Fruit fly (Drosophila melanogaster): ENCODE results near the gene CG3982.

Gene CG3982

dm6 chr3L:9441907-9442479 lies 24.8 kb upstream of the CG3982 start, which contains the start of the genes Bet3 and Nf-YA (continued):
- TF ChIP-seq CG17829 (tag; optimal IDR thresholded peaks at IDR 0.05) (peak; percentile 52), CG15479 (GFP tag; optimal IDR thresholded peaks at IDR 0.05) (no peak), Dp (GFP tag; optimal IDR thresholded peaks at IDR 0.05) (peak; percentile 46), CG2889 (GFP tag; IDR thresholded peaks at IDR 0.05) (no peak), CG4404 (GFP tag; IDR thresholded peaks at IDR 0.05) (no peak), CG31365 (tag; optimal IDR thresholded peaks at IDR 0.05) (no peak), Tbp (GFP tag; optimal IDR thresholded peaks at IDR 0.05) (no peak), lov (optimal IDR thresholded peaks at IDR 0.05) (no peak), lov (GFP tag; IDR thresholded peaks at IDR 0.05) (0 out of 3 replicates have a peak, but pooled peaks have one; percentile 24), usp (GFP tag; optimal IDR thresholded peaks at IDR 0.05) (no peak), Pdp1 (GFP tag; optimal IDR thresholded peaks at IDR 0.05) (peak; percentile 39 to 51), onecut (GFP tag; IDR thresholded peaks at IDR 0.05) (no peak), psq (GFP tag; optimal IDR thresholded peaks at IDR 0.05) (no peak), Doc3 (GFP tag; IDR thresholded peaks at IDR 0.05; ENCODE audit: partially characterized antibody) (peak; percentile 80), grau (tag; optimal IDR thresholded peaks at IDR 0.05) (peak; percentile 34), nerfin-1 (tag; optimal IDR thresholded peaks at IDR 0.05) (peak; percentile 35), CG17359 (tag; optimal IDR thresholded peaks at IDR 0.05) (peak; percentile 9), CG12236 (GFP tag; optimal IDR thresholded peaks at IDR 0.05) (no peak), CG6765 (GFP tag; optimal IDR thresholded peaks at IDR 0.05) (no peak), gsb-n (tag; optimal IDR thresholded peaks at IDR 0.05) (peak; percentile 26), nmo (GFP tag; optimal IDR thresholded peaks at IDR 0.05) (peak; percentile 68), phol (tag; optimal IDR thresholded peaks at IDR 0.05) (peak; percentile 61), Dip3 (GFP tag; optimal IDR thresholded peaks at IDR 0.05) (peak; percentile 60), pum (GFP tag; optimal IDR thresholded peaks at IDR 0.05) (peak; percentile 76), ap (GFP tag; IDR thresholded peaks at IDR 0.05) (no peak), h (optimal IDR thresholded peaks at IDR 0.05) (no peak), CG34224 (GFP tag; IDR thresholded peaks at IDR 0.05; ENCODE audit: partially characterized antibody) (peak; percentile 83), ci (GFP tag; IDR thresholded peaks at IDR 0.05) (no peak; the same call in 1 of the 3 replicates), HLH54F (GFP tag; optimal IDR thresholded peaks at IDR 0.05) (peak; percentile 50), lab (GFP tag; optimal IDR thresholded peaks at IDR 0.05) (peak; percentile 32), Hsf (GFP tag; optimal IDR thresholded peaks at IDR 0.05) (peak; percentile 60), z (GFP tag; IDR thresholded peaks at IDR 0.05) (no peak), croc (GFP tag; conservative IDR thresholded peaks at IDR 0.05) (no peak; the same call in 2 of the 3 replicates), hkb (optimal IDR thresholded peaks at IDR 0.05) (no peak), hkb (GFP tag; IDR thresholded peaks at IDR 0.05) (no peak), klu (GFP tag; IDR thresholded peaks at IDR 0.05) (no peak), CG18262 (tag; optimal IDR thresholded peaks at IDR 0.05) (peak; percentile 28), zen2 (GFP tag; IDR thresholded peaks at IDR 0.05; ENCODE audit: partially characterized antibody) (peak; percentile 86; the same call in 1 of the 3 replicates), lmd (GFP tag; IDR thresholded peaks at IDR 0.05) (peak; percentile 54), CG12071 (GFP tag; optimal IDR thresholded peaks at IDR 0.05) (no peak), shn (GFP tag; optimal IDR thresholded peaks at IDR 0.05) (peak; percentile 29), Usf (GFP tag; optimal IDR thresholded peaks at IDR 0.05) (no peak), dimm (GFP tag; IDR thresholded peaks at IDR 0.05) (no peak), CG10959 (GFP tag; IDR thresholded peaks at IDR 0.05) (no peak), Ada2b (GFP tag; IDR thresholded peaks at IDR 0.05) (peak; percentile 47; the same call in 1 of the 2 replicates), CG10565 (GFP tag; optimal IDR thresholded peaks at IDR 0.05) (no peak), repo (GFP tag; optimal IDR thresholded peaks at IDR 0.05) (no peak), CG10209 (GFP tag; optimal IDR thresholded peaks at IDR 0.05) (peak; percentile 36), CG10321 (GFP tag; IDR thresholded peaks at IDR 0.05) (no peak), CG8359 (GFP tag; optimal IDR thresholded peaks at IDR 0.05; ENCODE audit: borderline replicate concordance) (no peak), chn (GFP tag; optimal IDR thresholded peaks at IDR 0.05) (peak; percentile 66)

Measured in whole organism, embryonic.